Fruit fly (Drosophila melanogaster) whole organism, embryonic: ENCODE data around the gene CG10628.

Experiments used
- CG10147 ChIP-seq: fragments of 200-800 bp; sonication (Bioruptor generic); optimal IDR thresholded peaks from 2 replicates; lab custom pipeline; 2019; ENCODE audit warnings: missing biosample characterization, mild to moderate bottlenecking, missing genetic modification characterization, moderate library complexity
- CG10959 ChIP-seq: fragments of 200-800 bp; sonication (Bioruptor generic); IDR thresholded peaks from 2 replicates; pipeline ENCODE4 v1.3.6; 2022; ENCODE audit warnings: missing biosample characterization, missing genetic modification characterization
- CG12071 ChIP-seq: fragments of 200-800 bp; sonication (Bioruptor generic); optimal IDR thresholded peaks from 3 replicates; lab custom pipeline; 2018; ENCODE audit warnings: missing biosample characterization, mild to moderate bottlenecking, missing genetic modification characterization
- CG12391 ChIP-seq: fragments of 200-800 bp; sonication (Bioruptor generic); optimal IDR thresholded peaks from 3 replicates; lab custom pipeline; 2018; ENCODE audit warnings: missing biosample characterization, mild to moderate bottlenecking, missing genetic modification characterization, moderate library complexity
- CG14014 ChIP-seq: fragments of 200-800 bp; sonication (Bioruptor generic); IDR thresholded peaks from 2 replicates; pipeline ENCODE4 v1.3.6; 2022; ENCODE audit warnings: missing biosample characterization, missing genetic modification characterization
- CG2202 ChIP-seq: fragments of 200-800 bp; sonication (Bioruptor generic); optimal IDR thresholded peaks from 2 replicates; lab custom pipeline; 2018; ENCODE audit warnings: missing biosample characterization, mild to moderate bottlenecking, missing genetic modification characterization
- CG3065 ChIP-seq: fragments of 200-800 bp; sonication (Bioruptor generic); optimal IDR thresholded peaks from 2 replicates; lab custom pipeline; 2016; ENCODE audit warnings: missing biosample characterization, missing genetic modification characterization
- CG31365 ChIP-seq: fragments of 200-800 bp; sonication (Bioruptor generic); optimal IDR thresholded peaks from 2 replicates; lab custom pipeline; 2018; ENCODE audit warnings: missing biosample characterization, mild to moderate bottlenecking, missing genetic modification characterization
- CG3163 ChIP-seq: fragments of 200-800 bp; sonication (Bioruptor generic); optimal IDR thresholded peaks from 3 replicates; lab custom pipeline; 2016; ENCODE audit warnings: missing biosample characterization, missing genetic modification characterization
- CG3838 ChIP-seq: fragments of 200-800 bp; sonication (Bioruptor generic); optimal IDR thresholded peaks from 3 replicates; lab custom pipeline; 2016; ENCODE audit warnings: missing biosample characterization, missing genetic modification characterization
- CG42726 ChIP-seq: fragments of 200-800 bp; sonication (Bioruptor generic); IDR thresholded peaks from 2 replicates; pipeline ENCODE4 v1.3.6; 2022; ENCODE audit warnings: missing biosample characterization, missing genetic modification characterization; ENCODE audit not compliant: partially characterized antibody
- CG4328 ChIP-seq: fragments of 200-800 bp; sonication (Bioruptor generic); optimal IDR thresholded peaks from 3 replicates; lab custom pipeline; 2017; ENCODE audit warnings: missing biosample characterization, missing genetic modification reagents, missing genetic modification characterization
- CG4617 ChIP-seq: fragments of 200-800 bp; sonication (Bioruptor generic); optimal IDR thresholded peaks from 3 replicates; lab custom pipeline; 2016; ENCODE audit warnings: missing biosample characterization, missing genetic modification characterization, borderline replicate concordance
- CG7963 ChIP-seq: fragments of 200-800 bp; sonication (Bioruptor generic); IDR thresholded peaks from 3 replicates; pipeline ENCODE4 v1.3.6; 2022; ENCODE audit warnings: missing biosample characterization, missing genetic modification characterization; ENCODE audit not compliant: partially characterized antibody
- CG8290 ChIP-seq, 3 experiments: fragments of 200-800 bp; sonication (Bioruptor generic); optimal IDR thresholded peaks; 2 replicates each; lab custom pipeline; 2016 to 2019; ENCODE audit warnings: missing biosample characterization in 3 of 3, missing genetic modification characterization in 3 of 3, mild to moderate bottlenecking in 2 of 3, moderate library complexity in 1 of 3
- CG8924 ChIP-seq: fragments of 200-800 bp; optimal IDR thresholded peaks from 3 replicates; lab custom pipeline; 2019; ENCODE audit warnings: missing biosample characterization, mild to moderate bottlenecking, missing genetic modification characterization, moderate library complexity
- CG9817 ChIP-seq: fragments of 200-800 bp; sonication (Bioruptor generic); optimal IDR thresholded peaks from 2 replicates; lab custom pipeline; 2018; ENCODE audit warnings: missing biosample characterization, mild to moderate bottlenecking, missing genetic modification characterization, moderate library complexity
- D19A ChIP-seq: fragments of 200-800 bp; optimal IDR thresholded peaks from 3 replicates; lab custom pipeline; 2019; ENCODE audit warnings: missing biosample characterization, mild to moderate bottlenecking, missing genetic modification characterization, moderate library complexity
- Ets65A ChIP-seq: fragments of 200-800 bp; sonication (Bioruptor generic); peaks from one replicate; lab custom pipeline; 2016; ENCODE audit warnings: missing biosample characterization, missing genetic modification characterization
- Ets97D ChIP-seq: fragments of 200-800 bp; sonication (Bioruptor generic); optimal IDR thresholded peaks from 3 replicates; lab custom pipeline; 2016; ENCODE audit warnings: missing biosample characterization, missing genetic modification characterization
- Fer3 ChIP-seq: fragments of 200-800 bp; sonication (Bioruptor generic); optimal IDR thresholded peaks from 2 replicates; lab custom pipeline; 2018; ENCODE audit warnings: missing biosample characterization, mild to moderate bottlenecking, missing genetic modification characterization, moderate library complexity
- Gsc ChIP-seq: fragments of 200-800 bp; sonication (Bioruptor generic); IDR thresholded peaks from 2 replicates; pipeline ENCODE4 v1.3.6; 2022; ENCODE audit warnings: missing biosample characterization, missing genetic modification characterization
- HLHmδ ChIP-seq: fragments of 200-800 bp; sonication (Bioruptor generic); optimal IDR thresholded peaks from 2 replicates; lab custom pipeline; 2018; ENCODE audit warnings: missing biosample characterization, mild to moderate bottlenecking, missing genetic modification characterization, moderate library complexity
- Hmr ChIP-seq: fragments of 200-800 bp; sonication (Bioruptor generic); optimal IDR thresholded peaks from 3 replicates; lab custom pipeline; 2017; ENCODE audit warnings: mild to moderate bottlenecking, missing biosample characterization, missing genetic modification reagents, missing genetic modification characterization
- MBD-R2 ChIP-seq: fragments of 200-800 bp; sonication (Bioruptor generic); IDR thresholded peaks from 2 replicates; pipeline ENCODE4 v1.3.6; 2022; ENCODE audit warnings: missing biosample characterization, missing genetic modification characterization
- MTF-1 ChIP-seq: fragments of 200-800 bp; sonication (Bioruptor generic); optimal IDR thresholded peaks from 2 replicates; lab custom pipeline; 2018; ENCODE audit warnings: missing biosample characterization, mild to moderate bottlenecking, missing genetic modification characterization, borderline replicate concordance
- PHDP ChIP-seq: fragments of 200-800 bp; sonication (Bioruptor generic); optimal IDR thresholded peaks from 3 replicates; lab custom pipeline; 2018; ENCODE audit warnings: missing biosample characterization, mild to moderate bottlenecking, missing genetic modification characterization, moderate library complexity
- Pdp1 ChIP-seq, 2 experiments: fragments of 200-800 bp; sonication (Bioruptor generic); optimal IDR thresholded peaks; 3 replicates each; lab custom pipeline; 2016; ENCODE audit warnings: missing biosample characterization in 2 of 2, missing genetic modification characterization in 2 of 2, mild to moderate bottlenecking in 1 of 2, moderate library complexity in 1 of 2
- Stat92E ChIP-seq, 3 experiments: fragments of >200 bp in 2 of 3; fragments of 200-800 bp in 1 of 3; sonication (Bioruptor generic) in 1 of 3; optimal IDR thresholded peaks; 2 replicates each; lab custom pipeline; 2017 to 2019; ENCODE audit warnings: missing biosample characterization in 3 of 3, missing genetic modification characterization in 3 of 3, mild to moderate bottlenecking in 1 of 3, moderate library complexity in 1 of 3
- Usf ChIP-seq: fragments of 200-800 bp; sonication (Bioruptor generic); optimal IDR thresholded peaks from 2 replicates; lab custom pipeline; 2017; ENCODE audit warnings: missing genotype, missing biosample characterization, missing genetic modification characterization
- ara ChIP-seq: fragments of 200-800 bp; sonication (Bioruptor generic); IDR thresholded peaks from 2 replicates; pipeline ENCODE4 v1.3.6; 2022; ENCODE audit warnings: missing biosample characterization, missing genetic modification characterization
- ftz-f1 ChIP-seq: fragments of 200-800 bp; sonication (Bioruptor generic); optimal IDR thresholded peaks from 2 replicates; lab custom pipeline; 2016; ENCODE audit warnings: missing biosample characterization, missing genetic modification characterization
- gem ChIP-seq: fragments of 200-800 bp; sonication (Bioruptor generic); optimal IDR thresholded peaks from 2 replicates; lab custom pipeline; 2019; ENCODE audit warnings: missing biosample characterization, mild to moderate bottlenecking, missing genetic modification characterization, moderate library complexity
- hb ChIP-seq: fragments of 200-800 bp; sonication (Bioruptor generic); IDR thresholded peaks from 3 replicates; pipeline ENCODE4 v1.3.6; 2022; ENCODE audit warnings: missing biosample characterization, missing genetic modification characterization; ENCODE audit not compliant: partially characterized antibody
- ind ChIP-seq: fragments of 200-800 bp; sonication (Bioruptor generic); optimal IDR thresholded peaks from 3 replicates; lab custom pipeline; 2016; ENCODE audit warnings: missing biosample characterization, missing genetic modification characterization
- jumu ChIP-seq: fragments of 200-800 bp; sonication (Bioruptor generic); optimal IDR thresholded peaks from 3 replicates; lab custom pipeline; 2016; ENCODE audit warnings: missing biosample characterization, missing genetic modification characterization
- lab ChIP-seq: fragments of 200-800 bp; sonication (Bioruptor generic); optimal IDR thresholded peaks from 3 replicates; lab custom pipeline; 2017; ENCODE audit warnings: missing biosample characterization, missing genetic modification characterization, mild to moderate bottlenecking, moderate library complexity, missing genetic modification reagents
- mirr ChIP-seq: fragments of 200-800 bp; sonication (Bioruptor generic); optimal IDR thresholded peaks from 3 replicates; lab custom pipeline; 2018; ENCODE audit warnings: missing biosample characterization, mild to moderate bottlenecking, missing genetic modification characterization
- nerfin-1 ChIP-seq: fragments of 200-800 bp; sonication (Bioruptor generic); optimal IDR thresholded peaks from 3 replicates; lab custom pipeline; 2019; ENCODE audit warnings: missing biosample characterization, mild to moderate bottlenecking, missing genetic modification characterization, moderate library complexity
- odd ChIP-seq: fragments of 200-800 bp; sonication (Bioruptor generic); optimal IDR thresholded peaks from 2 replicates; lab custom pipeline; 2017; ENCODE audit warnings: missing biosample characterization, mild to moderate bottlenecking, missing genetic modification characterization
- scrt ChIP-seq: fragments of 200-800 bp; sonication (Bioruptor generic); optimal IDR thresholded peaks from 2 replicates; lab custom pipeline; 2018; ENCODE audit warnings: missing biosample characterization, mild to moderate bottlenecking, missing genetic modification characterization, moderate library complexity
- slbo ChIP-seq: fragments of 200-800 bp; sonication (Bioruptor generic); IDR thresholded peaks from 2 replicates; pipeline ENCODE4 v1.3.6; 2022; ENCODE audit warnings: missing biosample characterization, missing genetic modification characterization
- slou ChIP-seq: fragments of 200-800 bp; sonication (Bioruptor generic); optimal IDR thresholded peaks from 3 replicates; lab custom pipeline; 2016; ENCODE audit warnings: missing biosample characterization, missing genetic modification characterization
- sob ChIP-seq: fragments of 200-800 bp; sonication (Bioruptor generic); IDR thresholded peaks from 2 replicates; pipeline ENCODE4 v1.3.6; 2022; ENCODE audit warnings: missing biosample characterization, missing genetic modification characterization
- tx ChIP-seq: fragments of 200-800 bp; sonication (Bioruptor generic); optimal IDR thresholded peaks from 2 replicates; lab custom pipeline; 2016; ENCODE audit warnings: missing biosample characterization, missing genetic modification characterization
- yki ChIP-seq: fragments of >200 bp; optimal IDR thresholded peaks from 3 replicates; lab custom pipeline; 2018
- zen ChIP-seq: fragments of 200-800 bp; sonication (Bioruptor generic); optimal IDR thresholded peaks from 3 replicates; lab custom pipeline; 2018; ENCODE audit warnings: missing biosample characterization, mild to moderate bottlenecking, missing genetic modification characterization, moderate library complexity

Gene CG10628

dm6 chr2L:19791321-19792281 is 33.2 kb upstream of the CG10628 start, which contains the start of the genes CdGAPr and CG10466 (continued):
- TF ChIP-seq Pdp1 (GFP tag; optimal IDR thresholded peaks at IDR 0.05; lab: Kevin White, UChicago) (peak in 1 of 2 experiments; percentile 40), Hmr (GFP tag; lab: Kevin White, UChicago) (peak; percentile 68), ind (GFP tag; lab: Kevin White, UChicago) (no peak), lab (GFP tag; lab: Kevin White, UChicago) (peak; percentile 42), HLHmδ (GFP tag; lab: Kevin White, UChicago) (peak; percentile 65), Ets65A (GFP tag; lab: Kevin White, UChicago) (peak; percentile 80), gem (tag; lab: Kevin White, UChicago) (peak; percentile 20), CG8290 (GFP tag; optimal IDR thresholded peaks at IDR 0.05; lab: Kevin White, UChicago) (no peak), CG8290 (tag; optimal IDR thresholded peaks at IDR 0.05; lab: Kevin White, UChicago) (peak in 1 of 2 experiments; percentile 58), Stat92E (GFP tag; optimal IDR thresholded peaks at IDR 0.05; lab: Kevin White, UChicago) (peak in 1 of 3 experiments; percentile 81), Ets97D (GFP tag; lab: Kevin White, UChicago) (peak; percentile 62), sob (GFP tag; lab: Robert Waterston, UW) (0 out of 2 replicates have a peak, but pooled peaks have one; percentile 25), CG7963 (0 out of 3 replicates have a peak, but pooled peaks have one; percentile 39), CG3163 (GFP tag; lab: Kevin White, UChicago) (no peak), CG8924 (tag; lab: Kevin White, UChicago) (peak; percentile 76), scrt (GFP tag; lab: Kevin White, UChicago) (no peak), CG12391 (tag; lab: Kevin White, UChicago) (peak; percentile 16), CG31365 (tag; lab: Kevin White, UChicago) (peak; percentile 93), CG9817 (tag; lab: Kevin White, UChicago) (no peak), CG10147 (no peak), CG42726 (GFP tag; lab: Robert Waterston, UW) (peak; percentile 66; the same call in 1 of the 2 replicates), Usf (no peak), MBD-R2 (GFP tag; lab: Robert Waterston, UW) (peak; percentile 60), slbo (GFP tag; lab: Robert Waterston, UW) (peak; percentile 42), CG10959 (GFP tag; lab: Robert Waterston, UW) (no peak), mirr (GFP tag; lab: Kevin White, UChicago) (peak; percentile 26), Gsc (GFP tag; lab: Robert Waterston, UW) (no peak), zen (tag; lab: Kevin White, UChicago) (peak; percentile 78), odd (GFP tag; lab: Kevin White, UChicago) (peak; percentile 54), CG12071 (GFP tag; lab: Kevin White, UChicago) (peak; percentile 26), ftz-f1 (GFP tag; lab: Kevin White, UChicago) (peak; percentile 60), yki (lab: Kevin White, UChicago) (no peak), nerfin-1 (tag; lab: Kevin White, UChicago) (no peak), CG3065 (GFP tag; lab: Kevin White, UChicago) (no peak), D19A (tag; lab: Kevin White, UChicago) (peak; percentile 50), ara (no peak), CG4617 (peak; percentile 29), PHDP (tag; lab: Kevin White, UChicago) (peak; percentile 20), tx (GFP tag; lab: Kevin White, UChicago) (no peak), jumu (GFP tag; lab: Kevin White, UChicago) (no peak), CG3838 (no peak), hb (GFP tag; lab: Robert Waterston, UW) (no peak), CG4328 (GFP tag; lab: Kevin White, UChicago) (no peak), CG14014 (GFP tag; lab: Robert Waterston, UW) (no peak), slou (GFP tag; lab: Kevin White, UChicago) (no peak), Fer3 (no peak), CG2202 (no peak), MTF-1 (peak; percentile 25)
